Worm (Caenorhabditis elegans): ENCODE measurements around the gene sodh-2.

DNA sequence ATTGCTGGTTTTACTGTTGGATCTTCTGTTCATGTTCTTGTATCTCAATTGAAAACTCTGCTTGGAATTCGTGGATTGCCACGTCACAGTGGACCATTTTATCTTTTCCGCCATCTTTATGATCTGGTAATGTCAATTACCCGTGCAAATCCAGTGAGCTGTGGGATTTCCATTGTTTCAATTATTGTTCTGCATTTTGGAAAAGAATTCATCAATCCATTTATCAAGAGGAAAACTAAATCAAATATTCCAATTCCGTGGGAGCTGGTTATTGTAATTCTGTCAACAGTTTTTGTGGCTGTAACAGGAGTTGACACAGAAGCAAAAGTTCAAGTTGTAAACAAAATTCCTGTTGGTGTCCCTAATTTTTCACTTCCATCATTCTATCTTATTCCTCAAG, 14.4 kb downstream of the sodh-2 start:
- TF ChIP-seq hnd-1 (tag; optimal IDR thresholded peaks at IDR 0.05) (no peak), scrt-1 (GFP tag; IDR thresholded peaks at IDR 0.05) (no peak)

Measured in whole organism, early embryonic.